Worm (Caenorhabditis elegans): Measurements from ENCODE around the gene gphr-1.

DNA sequence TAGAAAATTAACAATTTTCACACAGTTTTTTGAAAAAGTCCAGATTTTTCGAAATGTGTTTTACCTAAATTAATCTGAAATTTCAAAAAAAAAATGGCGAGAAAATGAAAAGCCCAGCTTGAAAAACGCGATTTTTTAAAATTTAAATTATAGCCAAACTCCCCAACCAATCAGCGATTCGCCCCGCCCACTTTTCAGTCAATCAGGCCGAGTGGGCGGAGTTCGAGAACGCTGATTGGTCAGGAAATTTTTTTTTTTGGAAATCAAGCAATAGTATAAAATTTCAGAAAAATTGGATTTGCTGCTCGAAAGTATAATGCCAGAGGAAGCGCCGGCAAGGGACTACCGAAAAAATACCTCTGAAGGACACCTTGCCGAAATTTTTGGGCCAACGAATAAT lies 12.7 kb downstream of the gphr-1 start:
- no peak for TF ChIP-seq tab-1 (GFP tag; IDR thresholded peaks at IDR 0.05)
- no peak for TF ChIP-seq klf-2 (GFP tag; conservative IDR thresholded peaks at IDR 0.05)
- TF ChIP-seq cog-1 (tag; optimal IDR thresholded peaks at IDR 0.05): no peak
- no peak for TF ChIP-seq med-1 (GFP tag; optimal IDR thresholded peaks at IDR 0.05; ENCODE audit: insufficient read depth)
- no peak for TF ChIP-seq ref-1 (GFP tag; conservative IDR thresholded peaks at IDR 0.05)
- TF ChIP-seq flt-1 (GFP tag; IDR thresholded peaks at IDR 0.05): no peak
- no peak for TF ChIP-seq ztf-23 (GFP tag; IDR thresholded peaks at IDR 0.05)
- no peak for TF ChIP-seq T22C8.4 (GFP tag; IDR thresholded peaks at IDR 0.05)
- TF ChIP-seq ztf-29 (GFP tag; IDR thresholded peaks at IDR 0.05): no peak
